Worm (Caenorhabditis elegans): ENCODE results near the gene lin-31.

ce11 chrII:3990706-3991105, 8.4 kb downstream of the lin-31 start:
- TF ChIP-seq med-1 (GFP tag; optimal IDR thresholded peaks at IDR 0.05; ENCODE audit: insufficient read depth) (no peak), T22C8.4 (GFP tag; IDR thresholded peaks at IDR 0.05) (no peak), ztf-23 (GFP tag; IDR thresholded peaks at IDR 0.05) (no peak), flt-1 (GFP tag; IDR thresholded peaks at IDR 0.05) (no peak), ref-1 (GFP tag; conservative IDR thresholded peaks at IDR 0.05) (no peak), cog-1 (tag; optimal IDR thresholded peaks at IDR 0.05) (no peak), ztf-29 (GFP tag; IDR thresholded peaks at IDR 0.05) (no peak)

All from whole organism, midembryonic.